Fruit fly (Drosophila melanogaster): ENCODE data around the gene CG32718.

The CG32718 gene

dm6 chrX:7734131-7734930 is 43.7 kb upstream of the CG32718 start, which contains the start of the genes Pdp and Rab39 (continued):
- TF ChIP-seq zen (tag; optimal IDR thresholded peaks at IDR 0.05) (peak; percentile 15), CG11398 (GFP tag; optimal IDR thresholded peaks at IDR 0.05) (no peak), Usf (GFP tag; optimal IDR thresholded peaks at IDR 0.05) (peak; percentile 62), hkb (optimal IDR thresholded peaks at IDR 0.05) (no peak), hkb (GFP tag; IDR thresholded peaks at IDR 0.05) (peak; percentile 84), sob (GFP tag; IDR thresholded peaks at IDR 0.05) (peak; percentile 85), CoRest (tag; optimal IDR thresholded peaks at IDR 0.05) (peak; percentile 83), CG31441 (GFP tag; IDR thresholded peaks at IDR 0.05) (peak; percentile 72), CG10431 (GFP tag; optimal IDR thresholded peaks at IDR 0.05) (peak; percentile 18), CG31224 (GFP tag; IDR thresholded peaks at IDR 0.05) (peak; percentile 69; the same call in 1 of the 2 replicates), CG4404 (GFP tag; IDR thresholded peaks at IDR 0.05) (peak; percentile 82), fu2 (GFP tag; optimal IDR thresholded peaks at IDR 0.05) (peak; percentile 45), crol (GFP tag; IDR thresholded peaks at IDR 0.05) (no peak), CG14965 (GFP tag; optimal IDR thresholded peaks at IDR 0.05; ENCODE audit: borderline replicate concordance) (no peak), Sin3A (optimal IDR thresholded peaks at IDR 0.05) (peak; percentile 82), CG8089 (GFP tag; optimal IDR thresholded peaks at IDR 0.05) (peak; percentile 11), CG15073 (GFP tag; optimal IDR thresholded peaks at IDR 0.05) (no peak), vvl (GFP tag; IDR thresholded peaks at IDR 0.05) (peak; percentile 86), danr (GFP tag; IDR thresholded peaks at IDR 0.05) (peak; percentile 73), klu (GFP tag; IDR thresholded peaks at IDR 0.05) (peak; percentile 84), gro (GFP tag; optimal IDR thresholded peaks at IDR 0.05) (peak; percentile 43), pzg (GFP tag; optimal IDR thresholded peaks at IDR 0.05) (peak; percentile 68), pum (GFP tag; optimal IDR thresholded peaks at IDR 0.05) (peak; percentile 66), pfk (GFP tag; optimal IDR thresholded peaks at IDR 0.05) (no peak), CG30403 (GFP tag; optimal IDR thresholded peaks at IDR 0.05) (peak; percentile 85), CG42726 (GFP tag; IDR thresholded peaks at IDR 0.05; ENCODE audit: partially characterized antibody) (peak; percentile 89), eyg (GFP tag; optimal IDR thresholded peaks at IDR 0.05) (no peak), CG10654 (GFP tag; optimal IDR thresholded peaks at IDR 0.05) (peak; percentile 70), CG4617 (GFP tag; optimal IDR thresholded peaks at IDR 0.05; ENCODE audit: borderline replicate concordance) (peak; percentile 77), CG3163 (GFP tag; optimal IDR thresholded peaks at IDR 0.05) (no peak), CG1602 (GFP tag; optimal IDR thresholded peaks at IDR 0.05) (peak; percentile 74), Doc3 (GFP tag; IDR thresholded peaks at IDR 0.05; ENCODE audit: partially characterized antibody) (peak; percentile 97), CG7372 (GFP tag; IDR thresholded peaks at IDR 0.05) (peak; percentile 77), CG31365 (tag; optimal IDR thresholded peaks at IDR 0.05) (no peak), B-H1 (GFP tag; IDR thresholded peaks at IDR 0.05) (peak; percentile 60; the same call in 2 of the 3 replicates), maf-S (GFP tag; optimal IDR thresholded peaks at IDR 0.05) (no peak), CG4328 (GFP tag; optimal IDR thresholded peaks at IDR 0.05) (peak; percentile 70), ftz-f1 (GFP tag; optimal IDR thresholded peaks at IDR 0.05) (no peak), Adf1 (GFP tag; IDR thresholded peaks at IDR 0.05) (peak; percentile 47), slp2 (GFP tag; optimal IDR thresholded peaks at IDR 0.05) (peak; percentile 20), CG8765 (GFP tag; IDR thresholded peaks at IDR 0.05) (0 out of 2 replicates have a peak, but pooled peaks have one; percentile 38), tap (tag; optimal IDR thresholded peaks at IDR 0.05) (no peak), z (GFP tag; IDR thresholded peaks at IDR 0.05) (no peak), D (optimal IDR thresholded peaks at IDR 0.05) (no peak), D (GFP tag; optimal IDR thresholded peaks at IDR 0.05) (peak; percentile 20), shn (GFP tag; optimal IDR thresholded peaks at IDR 0.05) (peak; percentile 44), CG7271 (tag; optimal IDR thresholded peaks at IDR 0.05) (peak; percentile 29), HHEX (GFP tag; optimal IDR thresholded peaks at IDR 0.05) (peak; percentile 66), BEAF-32 (GFP tag; optimal IDR thresholded peaks at IDR 0.05) (peak; percentile 94), oc (tag; optimal IDR thresholded peaks at IDR 0.05) (no peak), gsb (GFP tag; IDR thresholded peaks at IDR 0.05) (peak; percentile 7; the same call in 1 of the 2 replicates)

Measured in whole organism, embryonic.